Worm (Caenorhabditis elegans): ENCODE results near the gene sri-21.

DNA sequence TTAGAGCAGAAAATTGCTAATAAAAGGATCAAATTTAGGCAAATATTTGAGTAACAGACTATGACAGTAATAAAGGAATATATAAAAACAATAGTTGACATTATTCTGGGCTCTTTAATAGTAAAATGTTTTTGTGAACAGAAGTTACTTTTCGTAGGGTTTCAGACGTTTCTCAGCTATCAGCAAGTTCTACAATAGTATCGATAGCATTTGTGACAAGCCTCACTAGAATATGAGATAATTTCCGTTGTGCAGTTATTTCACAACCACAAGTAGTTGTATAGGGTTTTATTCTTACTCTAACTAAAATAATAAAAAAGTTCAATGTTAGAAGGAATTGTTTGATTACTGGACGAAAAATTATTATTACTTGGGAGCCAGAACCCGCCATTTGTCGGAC is 3.1 kb upstream of the sri-21 start, which contains the start of gene srbc-68:
- TF ChIP-seq cnd-1 (tag; optimal IDR thresholded peaks at IDR 0.05): no peak
- TF ChIP-seq mab-5 (tag; optimal IDR thresholded peaks at IDR 0.05): no peak
- no peak for TF ChIP-seq blmp-1 (tag; optimal IDR thresholded peaks at IDR 0.05)
- TF ChIP-seq ceh-83 (GFP tag; optimal IDR thresholded peaks at IDR 0.05): no peak
- no peak for TF ChIP-seq sptf-1 (tag; optimal IDR thresholded peaks at IDR 0.05)
- no peak for TF ChIP-seq pha-4 (tag; optimal IDR thresholded peaks at IDR 0.05)
